Worm (Caenorhabditis elegans): ENCODE measurements around the gene rap-1.
A peak's percentile ranks its signal among the peaks of the same experiment; 100 is the strongest.

rap-1 gene

ce11 chrIV:8947146-8947545, 28.5 kb upstream of the rap-1 start:
- no peak for TF ChIP-seq efl-3 (GFP tag; optimal IDR thresholded peaks at IDR 0.05)
- TF ChIP-seq vab-15 (tag; optimal IDR thresholded peaks at IDR 0.05), result no peak
- TF ChIP-seq lin-13 (GFP tag; optimal IDR thresholded peaks at IDR 0.05), result no peak
- peak in 1 of 2 experiments; percentile 29 for TF ChIP-seq ztf-11 (tag; optimal IDR thresholded peaks at IDR 0.05)
- TF ChIP-seq fkh-10 (GFP tag; optimal IDR thresholded peaks at IDR 0.05), result no peak
- no peak for TF ChIP-seq nhr-11 (tag; optimal IDR thresholded peaks at IDR 0.05)
- no peak for TF ChIP-seq lin-35 (GFP tag; optimal IDR thresholded peaks at IDR 0.05)
- TF ChIP-seq fkh-8 (tag; optimal IDR thresholded peaks at IDR 0.05), result peak; percentile 73
- TF ChIP-seq elt-2 (tag; optimal IDR thresholded peaks at IDR 0.05), result no peak
- TF ChIP-seq pag-3 (tag; optimal IDR thresholded peaks at IDR 0.05; ENCODE audit: borderline replicate concordance, insufficient read depth), result no peak
- TF ChIP-seq xbp-1 (tag; optimal IDR thresholded peaks at IDR 0.05), result peak; percentile 50
- no peak for TF ChIP-seq lin-15B (tag; optimal IDR thresholded peaks at IDR 0.05)
- no peak for TF ChIP-seq ces-1 (GFP tag; optimal IDR thresholded peaks at IDR 0.05)
- TF ChIP-seq nhr-47 (tag; optimal IDR thresholded peaks at IDR 0.05), result peak; percentile 69
- peak; percentile 76 for TF ChIP-seq dsc-1 (tag; optimal IDR thresholded peaks at IDR 0.05)
- TF ChIP-seq irx-1 (tag; optimal IDR thresholded peaks at IDR 0.05), result peak; percentile 32
- peak; percentile 94 for TF ChIP-seq lin-14 (GFP tag; optimal IDR thresholded peaks at IDR 0.05)
- no peak for TF ChIP-seq unc-98 (GFP tag; IDR thresholded peaks at IDR 0.05)
- no peak; the same call in 1 of the 2 replicates for TF ChIP-seq nhr-19 (GFP tag; conservative IDR thresholded peaks at IDR 0.05)
- no peak for TF ChIP-seq sox-4 (tag; optimal IDR thresholded peaks at IDR 0.05)
- TF ChIP-seq nhr-12 (tag; optimal IDR thresholded peaks at IDR 0.05), result no peak
- TF ChIP-seq pqm-1 (tag; optimal IDR thresholded peaks at IDR 0.05), result no peak
- no peak for TF ChIP-seq elt-3 (tag; optimal IDR thresholded peaks at IDR 0.05)
- TF ChIP-seq zip-4 (GFP tag; optimal IDR thresholded peaks at IDR 0.05), result no peak
- peak; percentile 86 for TF ChIP-seq ceh-8 (GFP tag; optimal IDR thresholded peaks at IDR 0.05)
- TF ChIP-seq tlp-1 (tag; optimal IDR thresholded peaks at IDR 0.05), result no peak
- no peak for TF ChIP-seq unc-30 (tag; optimal IDR thresholded peaks at IDR 0.05)
- TF ChIP-seq ceh-82 (tag; optimal IDR thresholded peaks at IDR 0.05), result peak in 1 of 3 experiments; percentile 19
- peak; percentile 31 to 62 for TF ChIP-seq lsy-2 (tag; optimal IDR thresholded peaks at IDR 0.05)
- peak; percentile 0 for TF ChIP-seq pax-3 (tag; optimal IDR thresholded peaks at IDR 0.05)
- TF ChIP-seq mdl-1 (tag; optimal IDR thresholded peaks at IDR 0.05), result peak in 1 of 2 experiments; percentile 52
- no peak for TF ChIP-seq ceh-90 (tag; optimal IDR thresholded peaks at IDR 0.05)
- no peak for TF ChIP-seq sptf-1 (tag; optimal IDR thresholded peaks at IDR 0.05)
- TF ChIP-seq tbx-2 (tag; optimal IDR thresholded peaks at IDR 0.05), result peak; percentile 60
- no peak for TF ChIP-seq egl-27 (tag; optimal IDR thresholded peaks at IDR 0.05)
- no peak for TF ChIP-seq jun-1 (tag; optimal IDR thresholded peaks at IDR 0.05)
- TF ChIP-seq hlh-17 (GFP tag; optimal IDR thresholded peaks at IDR 0.05; ENCODE audit: borderline replicate concordance), result no peak
- TF ChIP-seq nhr-76 (tag; optimal IDR thresholded peaks at IDR 0.05), result no peak
- TF ChIP-seq ama-1 (optimal IDR thresholded peaks at IDR 0.05), result no peak
- TF ChIP-seq fkh-4 (tag; optimal IDR thresholded peaks at IDR 0.05; ENCODE audit: borderline replicate concordance), result no peak
- TF ChIP-seq unc-130 (tag; optimal IDR thresholded peaks at IDR 0.05), result peak; percentile 30
- TF ChIP-seq egl-13 (tag; optimal IDR thresholded peaks at IDR 0.05), result peak; percentile 23
- no peak for TF ChIP-seq aly-2 (tag; optimal IDR thresholded peaks at IDR 0.05)
- peak; percentile 67 for TF ChIP-seq lin-39 (tag; optimal IDR thresholded peaks at IDR 0.05)
- TF ChIP-seq unc-86 (tag; optimal IDR thresholded peaks at IDR 0.05), result peak; percentile 55
- no peak for TF ChIP-seq blmp-1 (tag; optimal IDR thresholded peaks at IDR 0.05)
- TF ChIP-seq aha-1 (tag; optimal IDR thresholded peaks at IDR 0.05), result no peak
- TF ChIP-seq Y116A8C.19 (tag; optimal IDR thresholded peaks at IDR 0.05; ENCODE audit: borderline replicate concordance), result no peak
- TF ChIP-seq mef-2 (tag; optimal IDR thresholded peaks at IDR 0.05), result no peak
- TF ChIP-seq nhr-20 (tag; optimal IDR thresholded peaks at IDR 0.05), result peak; percentile 62
- TF ChIP-seq C34B4.2 (tag; optimal IDR thresholded peaks at IDR 0.05), result no peak
- TF ChIP-seq snpc-4 (tag; optimal IDR thresholded peaks at IDR 0.05), result peak; percentile 50
- peak; percentile 52 for TF ChIP-seq snu-23 (GFP tag; optimal IDR thresholded peaks at IDR 0.05)

Data from whole organism, L1 larva.